Worm (Caenorhabditis elegans): Measurements from ENCODE around the gene F42E8.1.

ce11 chrV:13095654-13096053 lies 33.7 kb downstream of the F42E8.1 start, which contains the start of gene C34B4.5:
- TF ChIP-seq him-1 (tag; optimal IDR thresholded peaks at IDR 0.05) (no peak), dao-5 (tag; optimal IDR thresholded peaks at IDR 0.05) (no peak), W03F9.2 (tag; optimal IDR thresholded peaks at IDR 0.05) (no peak)

All from whole organism, L4/young adult.